Fruit fly (Drosophila melanogaster): ENCODE data around the gene Nup37.

Gene Nup37

dm6 chr3R:25238771-25239700 is 8.4 kb upstream of the Nup37 start (continued):
- TF ChIP-seq CG3919 (GFP tag; optimal IDR thresholded peaks at IDR 0.05) (peak; percentile 6), Gug (GFP tag; IDR thresholded peaks at IDR 0.05) (no peak), Ets21C (GFP tag; optimal IDR thresholded peaks at IDR 0.05) (no peak), CG9139 (GFP tag; optimal IDR thresholded peaks at IDR 0.05) (no peak), Sox102F (GFP tag; optimal IDR thresholded peaks at IDR 0.05) (no peak), CG3032 (tag; optimal IDR thresholded peaks at IDR 0.05) (peak; percentile 42), cyc (GFP tag; optimal IDR thresholded peaks at IDR 0.05) (no peak), fkh (GFP tag; optimal IDR thresholded peaks at IDR 0.05) (no peak), CG1621 (tag; optimal IDR thresholded peaks at IDR 0.05) (peak; percentile 45), CG32006 (GFP tag; optimal IDR thresholded peaks at IDR 0.05) (no peak), spab (GFP tag; optimal IDR thresholded peaks at IDR 0.05) (peak; percentile 22), CG8119 (GFP tag; IDR thresholded peaks at IDR 0.05) (no peak), net (GFP tag; optimal IDR thresholded peaks at IDR 0.05) (no peak), Hr38 (GFP tag; optimal IDR thresholded peaks at IDR 0.05) (no peak), Sox14 (GFP tag; optimal IDR thresholded peaks at IDR 0.05) (no peak), dac (GFP tag; optimal IDR thresholded peaks at IDR 0.05) (no peak), ss (GFP tag; optimal IDR thresholded peaks at IDR 0.05) (peak; percentile 28 to 32)

- TF ChIP-seq salr (GFP tag; optimal IDR thresholded peaks at IDR 0.05) (no peak), CG6854 (GFP tag; optimal IDR thresholded peaks at IDR 0.05) (no peak), CG10631 (GFP tag; optimal IDR thresholded peaks at IDR 0.05) (no peak), dac (GFP tag; optimal IDR thresholded peaks at IDR 0.05) (no peak), CG11902 (GFP tag; optimal IDR thresholded peaks at IDR 0.05) (no peak), CG10669 (GFP tag; optimal IDR thresholded peaks at IDR 0.05) (no peak), CG34406 (GFP tag; optimal IDR thresholded peaks at IDR 0.05) (no peak), CG6792 (GFP tag; optimal IDR thresholded peaks at IDR 0.05) (no peak), cyc (GFP tag; optimal IDR thresholded peaks at IDR 0.05) (no peak)
Observed at dm6 chr3R:25239880-25240279, 7.6 kb upstream of the Nup37 start, which contains the start of gene to. Gene to (plus strand): TSS chr3R:25240180.

dm6 chr3R:25241507-25242070 is 5.9 kb upstream of the Nup37 start, which contains the start of gene CG11854:
Gene CG11854 (plus strand): TSS chr3R:25242020.
- no peak for TF ChIP-seq lz (GFP tag; optimal IDR thresholded peaks at IDR 0.05)
- no peak for TF ChIP-seq topi (GFP tag; optimal IDR thresholded peaks at IDR 0.05)
- no peak for TF ChIP-seq CG11902 (GFP tag; optimal IDR thresholded peaks at IDR 0.05)

dm6 chr3R:25245052-25245813 is 2.2 kb upstream of the Nup37 start, which contains the start of gene bam:
Gene bam (minus strand): TSS chr3R:25245109.
- TF ChIP-seq Hr39 (GFP tag; optimal IDR thresholded peaks at IDR 0.05) (no peak), Sox15 (GFP tag; optimal IDR thresholded peaks at IDR 0.05) (no peak), svp (GFP tag) (peak; percentile 75), CG3919 (GFP tag; optimal IDR thresholded peaks at IDR 0.05) (no peak), fkh (GFP tag; optimal IDR thresholded peaks at IDR 0.05) (peak; percentile 11)
